Worm (Caenorhabditis elegans) whole organism, young adult: ENCODE measurements around the gene ani-3.

Experiments
- K12H6.12 ChIP-seq: fragments of 200-800 bp; sonication (Bioruptor generic); optimal IDR thresholded peaks from 2 replicates; lab custom pipeline; 2018; ENCODE audit warnings: mild to moderate bottlenecking, missing genetic modification characterization, missing compliant biosample characterization
- ets-4 ChIP-seq: fragments of 200-800 bp; sonication (Bioruptor generic); optimal IDR thresholded peaks from 2 replicates; lab custom pipeline; 2018; ENCODE audit warnings: mild to moderate bottlenecking, missing genetic modification characterization, missing compliant biosample characterization
- tbx-9 ChIP-seq: sonication (generic microtip); optimal IDR thresholded peaks from 2 replicates; lab custom pipeline; 2016; ENCODE audit warnings: borderline replicate concordance, missing genetic modification characterization, inconsistent platforms, missing compliant biosample characterization

DNA sequence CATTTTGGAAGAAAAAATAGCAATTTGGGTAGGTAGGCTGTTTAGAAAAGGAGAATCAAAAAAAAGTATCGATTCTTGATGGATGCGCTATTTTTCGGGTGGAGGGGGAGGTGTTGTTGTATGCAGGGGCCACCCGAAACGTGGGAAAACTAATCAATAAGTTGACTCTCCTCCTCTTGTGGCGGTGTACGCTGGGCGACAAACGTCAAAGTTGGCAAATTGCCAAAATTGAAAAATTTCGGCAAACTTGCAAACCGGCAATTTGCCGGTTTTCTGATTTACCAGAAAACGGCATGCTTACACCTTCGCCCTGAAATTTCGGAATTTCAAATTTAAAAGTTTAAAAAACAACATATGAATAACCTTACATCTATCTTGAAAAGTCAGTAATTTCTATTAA lies 43.5 kb downstream of the ani-3 start, which contains the start of gene W04E12.2:
- TF ChIP-seq ets-4 (no peak), K12H6.12 (tag; lab: Kevin White, UChicago) (no peak), tbx-9 (no peak)
